Worm (Caenorhabditis elegans): Measurements from ENCODE around the gene hda-6.

Gene hda-6

DNA sequence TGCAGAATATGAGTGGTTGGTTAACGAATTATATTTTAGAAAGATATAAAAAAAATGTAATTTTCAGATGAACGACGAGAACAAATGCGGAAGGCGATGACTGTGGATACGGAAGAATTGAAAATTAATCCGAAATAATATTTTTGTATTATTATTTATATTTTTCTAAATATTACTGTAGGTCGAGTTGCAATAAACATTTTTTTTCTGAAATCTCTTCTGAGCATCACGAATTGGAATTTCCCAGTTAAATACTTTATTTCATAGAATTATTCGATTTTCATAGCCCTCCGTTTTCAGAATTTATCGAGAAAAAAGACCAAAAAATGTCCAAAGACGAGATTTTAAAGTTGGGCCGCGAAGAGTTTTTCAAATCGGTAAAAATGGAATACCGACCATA lies 33.4 kb upstream of the hda-6 start, which contains the start of gene ZK616.2:
TSS of gene ZK616.2 (plus strand) at position 301 of the 400 bp plus-strand sequence.
- TF ChIP-seq madf-6 (GFP tag; IDR thresholded peaks at IDR 0.05) (no peak), ceh-100 (GFP tag; IDR thresholded peaks at IDR 0.05) (no peak)

ce11 chrIV:5396769-5397168 lies 32.7 kb upstream of the hda-6 start, which contains the start of gene ZK616.3:
Gene ZK616.3, plus strand, starts transcription at chrIV:5397069.
- no peak for TF ChIP-seq unc-130 (GFP tag; optimal IDR thresholded peaks at IDR 0.05)
- no peak for TF ChIP-seq ekl-4 (GFP tag; IDR thresholded peaks at IDR 0.05)
- no peak for TF ChIP-seq ccch-3 (GFP tag; optimal IDR thresholded peaks at IDR 0.05)
- TF ChIP-seq snpc-4 (GFP tag; optimal IDR thresholded peaks at IDR 0.05): peak; percentile 10
- TF ChIP-seq snpc-4 (tag; optimal IDR thresholded peaks at IDR 0.05): peak in 1 of 4 experiments; percentile 53
- no peak for TF ChIP-seq snpc-1.1 (tag; optimal IDR thresholded peaks at IDR 0.05; ENCODE audit: insufficient read depth)
- TF ChIP-seq F57C9.4 (tag; optimal IDR thresholded peaks at IDR 0.05): no peak

DNA sequence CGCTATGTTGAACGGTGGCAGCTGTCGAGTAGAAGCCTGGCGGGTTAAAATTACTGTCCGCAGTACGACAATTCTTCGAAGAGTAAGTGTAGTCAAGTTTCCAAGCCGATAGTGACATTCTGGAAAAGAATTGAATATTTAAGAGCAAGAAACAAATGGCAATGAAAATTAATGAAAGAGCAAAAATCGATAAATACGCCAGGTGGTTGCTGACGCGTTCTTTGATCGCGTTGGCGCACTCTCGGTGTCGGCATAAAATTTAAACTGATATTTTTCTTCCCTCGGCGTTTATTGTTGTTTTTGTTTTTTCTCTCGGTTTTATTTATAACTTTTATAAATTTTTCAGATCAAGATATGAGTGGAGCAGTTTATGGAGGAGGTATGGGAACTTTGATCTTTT lies 30.6 kb upstream of the hda-6 start, which contains the start of the genes perm-3 and swsn-6:
TSS of gene perm-3 (minus strand) at position 118 of the 400 bp plus-strand sequence.
TSS of gene swsn-6 (plus strand) at position 347 of the 400 bp plus-strand sequence.
- TF ChIP-seq D2030.7 (GFP tag; IDR thresholded peaks at IDR 0.05): peak; percentile 46; the same call in 1 of the 2 replicates
- TF ChIP-seq lir-1 (GFP tag; conservative IDR thresholded peaks at IDR 0.05): peak; percentile 34; the same call in 1 of the 2 replicates
- TF ChIP-seq cebp-1 (GFP tag; IDR thresholded peaks at IDR 0.05): no peak
- TF ChIP-seq cebp-1 (tag; optimal IDR thresholded peaks at IDR 0.05): peak; percentile 65
- no peak for TF ChIP-seq unc-62 (GFP tag; optimal IDR thresholded peaks at IDR 0.05)
- TF ChIP-seq T26A5.8 (tag; optimal IDR thresholded peaks at IDR 0.05): no peak
- TF ChIP-seq mel-28 (tag; optimal IDR thresholded peaks at IDR 0.05; ENCODE audit: borderline replicate concordance): no peak
- peak; percentile 80; the same call in 1 of the 2 replicates for TF ChIP-seq Y53G8AR.9 (GFP tag; conservative IDR thresholded peaks at IDR 0.05)
- peak; percentile 14 for TF ChIP-seq unc-130 (GFP tag; optimal IDR thresholded peaks at IDR 0.05)
- peak; percentile 83 for TF ChIP-seq mcd-1 (GFP tag; IDR thresholded peaks at IDR 0.05)
- TF ChIP-seq hmg-20 (GFP tag; IDR thresholded peaks at IDR 0.05): no peak
- no peak for TF ChIP-seq zim-3 (tag; optimal IDR thresholded peaks at IDR 0.05)
- TF ChIP-seq ztf-6 (GFP tag; IDR thresholded peaks at IDR 0.05): no peak
- TF ChIP-seq madf-3 (GFP tag; IDR thresholded peaks at IDR 0.05): peak; percentile 64; the same call in 1 of the 2 replicates
- TF ChIP-seq pbrm-1 (GFP tag; IDR thresholded peaks at IDR 0.05): peak; percentile 83
- TF ChIP-seq F23B12.7 (tag; optimal IDR thresholded peaks at IDR 0.05; ENCODE audit: insufficient read depth): peak; percentile 34
- no peak for TF ChIP-seq ztf-22 (GFP tag; optimal IDR thresholded peaks at IDR 0.05)
- TF ChIP-seq dpl-1 (GFP tag; optimal IDR thresholded peaks at IDR 0.05): no peak
- TF ChIP-seq xnd-1 (tag; optimal IDR thresholded peaks at IDR 0.05): peak; percentile 21
- TF ChIP-seq F55B11.4 (tag; optimal IDR thresholded peaks at IDR 0.05; ENCODE audit: borderline replicate concordance, insufficient read depth): no peak
- TF ChIP-seq attf-5 (GFP tag; optimal IDR thresholded peaks at IDR 0.05): peak; percentile 73
- TF ChIP-seq gei-17 (GFP tag; optimal IDR thresholded peaks at IDR 0.05): peak; percentile 16
- TF ChIP-seq nhr-80 (tag; optimal IDR thresholded peaks at IDR 0.05): peak; percentile 54
- peak; percentile 41 for TF ChIP-seq lsl-1 (GFP tag; optimal IDR thresholded peaks at IDR 0.05)
- TF ChIP-seq snpc-4 (GFP tag; optimal IDR thresholded peaks at IDR 0.05): peak; percentile 81
- TF ChIP-seq snpc-4 (tag; optimal IDR thresholded peaks at IDR 0.05): peak; percentile 50 to 88 (median 77)
- TF ChIP-seq ekl-4 (GFP tag; IDR thresholded peaks at IDR 0.05): peak; percentile 83
- peak; percentile 81 for TF ChIP-seq lin-40 (tag; optimal IDR thresholded peaks at IDR 0.05)
- peak; percentile 65 for TF ChIP-seq F33H1.4 (GFP tag; IDR thresholded peaks at IDR 0.05)
- peak; percentile 96 for TF ChIP-seq ztf-18 (tag; optimal IDR thresholded peaks at IDR 0.05)
- no peak for TF ChIP-seq somi-1 (GFP tag; optimal IDR thresholded peaks at IDR 0.05)
- TF ChIP-seq pha-4 (tag; optimal IDR thresholded peaks at IDR 0.05): peak; percentile 0
- TF ChIP-seq dox-1 (GFP tag; IDR thresholded peaks at IDR 0.05): peak; percentile 83
- TF ChIP-seq Y67H2A.10 (GFP tag; conservative IDR thresholded peaks at IDR 0.05): no peak
- peak; percentile 16 for TF ChIP-seq efl-1 (GFP tag; optimal IDR thresholded peaks at IDR 0.05)
- peak; percentile 40; the same call in 1 of the 2 replicates for TF ChIP-seq hmg-1.2 (GFP tag; IDR thresholded peaks at IDR 0.05)
- TF ChIP-seq ztf-28 (GFP tag; IDR thresholded peaks at IDR 0.05): no peak
- no peak for TF ChIP-seq hlh-12 (tag; optimal IDR thresholded peaks at IDR 0.05)
- TF ChIP-seq Y95B8A.8 (GFP tag; IDR thresholded peaks at IDR 0.05): no peak
- no peak; the same call in 1 of the 2 replicates for TF ChIP-seq C06A6.2 (GFP tag; conservative IDR thresholded peaks at IDR 0.05)

Data from whole organism, young adult.